Fruit fly (Drosophila melanogaster) Kc167 (cell line): Measurements from ENCODE around the gene CG10587.

Experiments
- Sin3A ChIP-seq: fragments of >200 bp; optimal IDR thresholded peaks from 2 replicates; lab custom pipeline; 2018; ENCODE audit warnings: missing external identifiers
- h ChIP-seq: fragments of >200 bp; optimal IDR thresholded peaks from 3 replicates; lab custom pipeline; 2018; ENCODE audit warnings: missing external identifiers
- insv ChIP-seq: fragments of >200 bp; optimal IDR thresholded peaks from 3 replicates; lab custom pipeline; 2018; ENCODE audit warnings: missing external identifiers

dm6 chr3L:20990231-20990630 lies 27.9 kb upstream of the CG10587 start:
- TF ChIP-seq Sin3A (lab: Kevin White, UChicago) (no peak), h (no peak), insv (lab: Kevin White, UChicago) (no peak)
